Worm (Caenorhabditis elegans) whole organism, L1 larva: ENCODE data around the gene str-5.

Experiments used
- nhr-11 ChIP-seq: fragments of 150-350 bp; optimal IDR thresholded peaks from 2 replicates; lab custom pipeline; 2014; ENCODE audit warnings: missing biosample characterization, missing genetic modification characterization
- nhr-77 ChIP-seq: fragments of 150-350 bp; optimal IDR thresholded peaks from 2 replicates; lab custom pipeline; 2014; ENCODE audit warnings: missing biosample characterization, missing genetic modification characterization
- zag-1 ChIP-seq: fragments of 150-350 bp; optimal IDR thresholded peaks from 2 replicates; lab custom pipeline; 2014; ENCODE audit warnings: missing biosample characterization, missing genetic modification characterization

ce11 chrV:15792409-15792808 lies 39.4 kb downstream of the str-5 start, which contains the start of gene T26E4.4:
- no peak for TF ChIP-seq nhr-77 (tag; lab: Kevin White, UChicago)
- TF ChIP-seq nhr-11 (tag; lab: Kevin White, UChicago) = no peak
- no peak for TF ChIP-seq zag-1 (tag; lab: Kevin White, UChicago)
